Worm (Caenorhabditis elegans) whole organism, L1 larva: ENCODE results near the gene phf-15.

Experiments
- aly-2 ChIP-seq: fragments of 150-350 bp; optimal IDR thresholded peaks from 2 replicates; lab custom pipeline; 2014; ENCODE audit warnings: missing biosample characterization, missing genetic modification characterization
- egl-27 ChIP-seq, 2 experiments: fragments of 150-350 bp in 1 of 2; sonication (generic microtip); optimal IDR thresholded peaks; 3 replicates each; lab custom pipeline; 2017 to 2018; ENCODE audit warnings: missing biosample characterization in 2 of 2, missing genetic modification characterization in 2 of 2, missing genetic modification reagents in 2 of 2
- zag-1 ChIP-seq: fragments of 150-350 bp; optimal IDR thresholded peaks from 2 replicates; lab custom pipeline; 2014; ENCODE audit warnings: missing biosample characterization, missing genetic modification characterization

DNA sequence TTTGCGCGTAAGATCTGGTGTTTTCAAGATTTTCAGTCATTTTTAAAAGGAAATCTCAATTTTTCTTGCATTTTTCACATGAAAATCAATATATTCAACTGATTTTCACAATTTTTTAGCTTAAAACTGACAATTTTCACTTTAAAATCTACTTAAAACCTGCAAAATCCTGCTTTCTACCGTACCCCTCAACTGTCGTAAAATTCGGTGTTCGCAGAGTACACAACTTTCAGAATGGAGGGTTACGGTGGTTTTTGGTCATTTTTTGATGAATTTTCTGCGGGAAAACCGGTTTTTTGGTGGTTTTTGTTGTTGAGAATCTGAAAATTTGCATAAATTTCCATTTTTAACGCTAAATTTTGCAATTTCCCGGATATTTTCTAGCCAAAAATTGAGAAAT is 10.5 kb upstream of the phf-15 start:
- TF ChIP-seq zag-1 (tag; lab: Kevin White, UChicago) (no peak), aly-2 (tag; lab: Kevin White, UChicago) (no peak), egl-27 (tag; optimal IDR thresholded peaks at IDR 0.05; lab: Kevin White, UChicago) (no peak)
